Worm (Caenorhabditis elegans) whole organism, L2 larva: Measurements from ENCODE around the gene ZK1067.4.

Experiments
- C34F6.9 ChIP-seq: fragments of 150-350 bp; optimal IDR thresholded peaks from 2 replicates; lab custom pipeline; 2014; ENCODE audit warnings: missing biosample characterization, missing genetic modification characterization
- F13H6.1 ChIP-seq: sonication (generic microtip); optimal IDR thresholded peaks from 2 replicates; lab custom pipeline; 2016; ENCODE audit warnings: missing genetic modification characterization, missing compliant biosample characterization
- R02D3.7 ChIP-seq: fragments of 150-350 bp; optimal IDR thresholded peaks from 2 replicates; lab custom pipeline; 2014; ENCODE audit warnings: missing biosample characterization, missing genetic modification characterization
- Y55F3AM.14 ChIP-seq: fragments of 200-800 bp; sonication (Bioruptor generic); optimal IDR thresholded peaks from 2 replicates; lab custom pipeline; 2018; ENCODE audit warnings: mild to moderate bottlenecking, missing genetic modification characterization, missing compliant biosample characterization
- ZK546.5 ChIP-seq: sonication (generic microtip); optimal IDR thresholded peaks from 2 replicates; lab custom pipeline; 2017; ENCODE audit warnings: missing biosample characterization, missing genetic modification characterization
- alr-1 ChIP-seq: fragments of 150-350 bp; optimal IDR thresholded peaks from 2 replicates; lab custom pipeline; 2014; ENCODE audit warnings: missing biosample characterization, missing genetic modification characterization
- aly-2 ChIP-seq: fragments of 150-350 bp; optimal IDR thresholded peaks from 2 replicates; lab custom pipeline; 2014; ENCODE audit warnings: missing biosample characterization, missing genetic modification characterization
- ama-1 ChIP-seq: fragments of 150-350 bp; optimal IDR thresholded peaks from 2 replicates; lab custom pipeline; 2018; ENCODE audit warnings: inconsistent platforms
- blmp-1 ChIP-seq: sonication (generic microtip); optimal IDR thresholded peaks from 2 replicates; lab custom pipeline; 2017; ENCODE audit warnings: missing genetic modification characterization, mild to moderate bottlenecking, missing compliant biosample characterization, antibody characterized with exemption, moderate library complexity; ENCODE audit not compliant: insufficient read depth
- ceh-16 ChIP-seq: fragments of 150-350 bp; optimal IDR thresholded peaks from 2 replicates; lab custom pipeline; 2014; ENCODE audit warnings: missing biosample characterization, missing genetic modification characterization
- ceh-82 ChIP-seq: fragments of 150-350 bp; optimal IDR thresholded peaks from 2 replicates; lab custom pipeline; 2014; ENCODE audit warnings: missing biosample characterization, missing genetic modification characterization
- crh-2 ChIP-seq: sonication (generic microtip); optimal IDR thresholded peaks from 2 replicates; lab custom pipeline; 2017; ENCODE audit warnings: missing biosample characterization, missing genetic modification characterization
- dmd-4 ChIP-seq: sonication (generic microtip); optimal IDR thresholded peaks from 2 replicates; lab custom pipeline; 2017; ENCODE audit warnings: missing biosample characterization, missing genetic modification characterization
- egl-27 ChIP-seq: sonication (generic microtip); optimal IDR thresholded peaks from 3 replicates; lab custom pipeline; 2017; ENCODE audit warnings: missing biosample characterization, missing genetic modification reagents, missing genetic modification characterization
- elt-1 ChIP-seq: fragments of 150-350 bp; optimal IDR thresholded peaks from 2 replicates; lab custom pipeline; 2014; ENCODE audit warnings: missing biosample characterization, missing genetic modification characterization
- elt-3 ChIP-seq: sonication (generic microtip); optimal IDR thresholded peaks from 2 replicates; lab custom pipeline; 2017; ENCODE audit warnings: missing biosample characterization, missing genetic modification characterization
- fos-1 ChIP-seq: fragments of 150-350 bp; optimal IDR thresholded peaks from 2 replicates; lab custom pipeline; 2014; ENCODE audit warnings: missing biosample characterization, missing genetic modification characterization
- gmeb-1 ChIP-seq: fragments of 150-350 bp; optimal IDR thresholded peaks from 2 replicates; lab custom pipeline; 2014; ENCODE audit warnings: missing biosample characterization, missing genetic modification characterization
- lin-11 ChIP-seq: fragments of 150-350 bp; sonication (generic microtip); optimal IDR thresholded peaks from 2 replicates; lab custom pipeline; 2014; ENCODE audit warnings: missing biosample characterization, missing genetic modification characterization, inconsistent platforms, mixed read lengths
- lin-13 ChIP-seq: fragments of 150-350 bp; optimal IDR thresholded peaks from 2 replicates; lab custom pipeline; 2014; ENCODE audit warnings: missing biosample characterization, missing genetic modification reagents, missing genetic modification characterization
- lin-39 ChIP-seq: fragments of 150-350 bp; optimal IDR thresholded peaks from 2 replicates; lab custom pipeline; 2014; ENCODE audit warnings: missing biosample characterization, missing genetic modification reagents, missing genetic modification characterization
- lsy-2 ChIP-seq, 2 experiments: fragments of 150-350 bp in 1 of 2; sonication (generic microtip) in 1 of 2; optimal IDR thresholded peaks; 2 replicates each; lab custom pipeline; 2014 to 2017; ENCODE audit warnings: missing biosample characterization in 2 of 2, missing genetic modification characterization in 2 of 2
- mab-5 ChIP-seq: fragments of 150-350 bp; optimal IDR thresholded peaks from 2 replicates; lab custom pipeline; 2014; ENCODE audit warnings: missing biosample characterization, missing genetic modification characterization
- mbf-1 ChIP-seq: sonication (generic microtip); optimal IDR thresholded peaks from 2 replicates; lab custom pipeline; 2017; ENCODE audit warnings: missing biosample characterization, missing genetic modification characterization
- mdl-1 ChIP-seq, 2 experiments: fragments of 150-350 bp in 1 of 2; sonication (generic microtip) in 1 of 2; optimal IDR thresholded peaks; 2 replicates each; lab custom pipeline; 2017; ENCODE audit warnings: missing biosample characterization in 2 of 2, missing genetic modification characterization in 2 of 2
- nhr-10 ChIP-seq: sonication (generic microtip); optimal IDR thresholded peaks from 2 replicates; lab custom pipeline; 2017; ENCODE audit warnings: missing biosample characterization, missing genetic modification characterization
- nhr-11 ChIP-seq: fragments of 150-350 bp; optimal IDR thresholded peaks from 2 replicates; lab custom pipeline; 2014; ENCODE audit warnings: missing biosample characterization, missing genetic modification characterization
- nhr-12 ChIP-seq: fragments of 150-350 bp; optimal IDR thresholded peaks from 2 replicates; lab custom pipeline; 2014; ENCODE audit warnings: missing biosample characterization, missing genetic modification characterization
- nhr-129 ChIP-seq: fragments of 150-350 bp; optimal IDR thresholded peaks from 2 replicates; lab custom pipeline; 2014; ENCODE audit warnings: missing biosample characterization, missing genetic modification characterization
- nhr-21 ChIP-seq: fragments of 150-350 bp; optimal IDR thresholded peaks from 2 replicates; lab custom pipeline; 2014; ENCODE audit warnings: missing biosample characterization, missing genetic modification characterization
- nhr-23 ChIP-seq: fragments of 150-350 bp; optimal IDR thresholded peaks from 2 replicates; lab custom pipeline; 2014; ENCODE audit warnings: missing biosample characterization, missing genetic modification reagents, missing genetic modification characterization
- nhr-237 ChIP-seq: fragments of 150-350 bp; optimal IDR thresholded peaks from 2 replicates; lab custom pipeline; 2014; ENCODE audit warnings: missing biosample characterization, missing genetic modification characterization
- nhr-25 ChIP-seq: fragments of 150-350 bp; sonication (generic microtip); optimal IDR thresholded peaks from 3 replicates; lab custom pipeline; 2014; ENCODE audit warnings: missing biosample characterization, missing genetic modification characterization
- nhr-6 ChIP-seq: fragments of 150-350 bp; optimal IDR thresholded peaks from 2 replicates; lab custom pipeline; 2014; ENCODE audit warnings: missing biosample characterization, missing genetic modification characterization
- nhr-77 ChIP-seq: fragments of 150-350 bp; optimal IDR thresholded peaks from 2 replicates; lab custom pipeline; 2014; ENCODE audit warnings: missing biosample characterization, missing genetic modification characterization
- peb-1 ChIP-seq: fragments of 150-350 bp; optimal IDR thresholded peaks from 2 replicates; lab custom pipeline; 2014; ENCODE audit warnings: missing biosample characterization, missing genetic modification characterization
- sem-4 ChIP-seq: fragments of 150-350 bp; optimal IDR thresholded peaks from 2 replicates; lab custom pipeline; 2014; ENCODE audit warnings: missing biosample characterization, missing genetic modification reagents, missing genetic modification characterization
- skn-1 ChIP-seq: sonication (generic microtip); optimal IDR thresholded peaks from 2 replicates; lab custom pipeline; 2017; ENCODE audit warnings: missing biosample characterization, missing genetic modification characterization
- sma-3 ChIP-seq: sonication (generic microtip); optimal IDR thresholded peaks from 2 replicates; lab custom pipeline; 2016; ENCODE audit warnings: missing genetic modification reagents, missing genetic modification characterization, missing compliant biosample characterization
- sma-9 ChIP-seq, 2 experiments: fragments of 150-350 bp in 1 of 2; sonication (generic microtip) in 1 of 2; optimal IDR thresholded peaks; 2 replicates each; lab custom pipeline; 2014 to 2016; ENCODE audit warnings: missing genetic modification characterization in 2 of 2, mild to moderate bottlenecking in 1 of 2, missing biosample characterization in 1 of 2, missing compliant biosample characterization in 1 of 2, missing genetic modification reagents in 1 of 2, moderate library complexity in 1 of 2
- snpc-4 ChIP-seq: fragments of 150-350 bp; optimal IDR thresholded peaks from 2 replicates; lab custom pipeline; 2014; ENCODE audit warnings: missing biosample characterization, missing genetic modification characterization
- unc-39 ChIP-seq: fragments of 150-350 bp; optimal IDR thresholded peaks from 2 replicates; lab custom pipeline; 2014; ENCODE audit warnings: missing biosample characterization, missing genetic modification characterization
- unc-55 ChIP-seq: fragments of 150-350 bp; sonication (generic microtip); optimal IDR thresholded peaks from 3 replicates; lab custom pipeline; 2014; ENCODE audit warnings: missing biosample characterization, missing genetic modification reagents, missing genetic modification characterization
- unc-62 ChIP-seq: fragments of 150-350 bp; optimal IDR thresholded peaks from 2 replicates; lab custom pipeline; 2014; ENCODE audit warnings: missing biosample characterization, missing genetic modification reagents, missing genetic modification characterization
- zag-1 ChIP-seq: fragments of 150-350 bp; optimal IDR thresholded peaks from 2 replicates; lab custom pipeline; 2014; ENCODE audit warnings: missing biosample characterization, missing genetic modification characterization
- ztf-1 ChIP-seq: fragments of 200-800 bp; sonication (Bioruptor generic); conservative IDR thresholded peaks from 2 replicates; pipeline ENCODE4 v1.3.6; 2022; ENCODE audit warnings: missing genetic modification characterization, missing compliant biosample characterization
- ztf-11 ChIP-seq: sonication (generic microtip); optimal IDR thresholded peaks from 2 replicates; lab custom pipeline; 2017; ENCODE audit warnings: missing biosample characterization, missing genetic modification characterization
- ztf-4 ChIP-seq: fragments of 150-350 bp; optimal IDR thresholded peaks from 2 replicates; lab custom pipeline; 2014; ENCODE audit warnings: missing biosample characterization, missing genetic modification characterization

Gene ZK1067.4

ce11 chrII:9177080-9177479 is 33.1 kb upstream of the ZK1067.4 start, which contains the start of the genes sec-5 and pir-1:
Gene sec-5 (minus strand): TSS chrII:9177152.
Gene pir-1 (plus strand): TSS chrII:9177300.
- TF ChIP-seq snpc-4: no peak
- TF ChIP-seq fos-1 (tag; lab: Kevin White, UChicago): peak; percentile 33
- no peak for TF ChIP-seq elt-3
- TF ChIP-seq nhr-25 (tag; lab: Kevin White, UChicago): peak; percentile 35
- no peak for TF ChIP-seq ceh-82 (tag; lab: Kevin White, UChicago)
- no peak for TF ChIP-seq nhr-23 (tag; lab: Kevin White, UChicago)
- TF ChIP-seq mbf-1 (tag; lab: Kevin White, UChicago): no peak
- TF ChIP-seq aly-2: no peak
- no peak for TF ChIP-seq nhr-11 (tag; lab: Kevin White, UChicago)
- TF ChIP-seq lin-13 (GFP tag; lab: Kevin White, UChicago): no peak
- TF ChIP-seq Y55F3AM.14 (GFP tag; lab: Kevin White, UChicago): no peak
- TF ChIP-seq sma-3 (GFP tag; lab: Kevin White, UChicago): no peak
- no peak for TF ChIP-seq egl-27 (tag; lab: Kevin White, UChicago)
- TF ChIP-seq peb-1 (tag; lab: Kevin White, UChicago): no peak
- no peak for TF ChIP-seq blmp-1 (tag; lab: Kevin White, UChicago)
- no peak for TF ChIP-seq lin-39 (tag; lab: Kevin White, UChicago)
- TF ChIP-seq sem-4 (tag; lab: Kevin White, UChicago): no peak
- no peak for TF ChIP-seq skn-1 (tag; lab: Kevin White, UChicago)
- TF ChIP-seq mdl-1 (tag; optimal IDR thresholded peaks at IDR 0.05; lab: Kevin White, UChicago): no peak
- TF ChIP-seq nhr-10 (tag; lab: Kevin White, UChicago): no peak
- TF ChIP-seq mab-5 (tag; lab: Kevin White, UChicago): no peak
- TF ChIP-seq ZK546.5: no peak
- TF ChIP-seq R02D3.7 (tag; lab: Kevin White, UChicago): no peak
- no peak for TF ChIP-seq nhr-129 (tag; lab: Kevin White, UChicago)
- TF ChIP-seq F13H6.1: no peak
- TF ChIP-seq C34F6.9 (tag; lab: Kevin White, UChicago): peak; percentile 53
- peak; percentile 18 to 71 for TF ChIP-seq lsy-2 (tag; optimal IDR thresholded peaks at IDR 0.05; lab: Kevin White, UChicago)
- TF ChIP-seq ceh-16: no peak
- TF ChIP-seq dmd-4 (tag; lab: Kevin White, UChicago): no peak
- no peak for TF ChIP-seq alr-1 (tag; lab: Kevin White, UChicago)
- peak; percentile 72 for TF ChIP-seq unc-55 (GFP tag; lab: Kevin White, UChicago)
- TF ChIP-seq unc-39: no peak
- no peak for TF ChIP-seq ztf-1 (GFP tag; lab: Robert Waterston, UW)
- TF ChIP-seq sma-9 (GFP tag; optimal IDR thresholded peaks at IDR 0.05; lab: Kevin White, UChicago): peak; percentile 5
- no peak for TF ChIP-seq sma-9 (tag; optimal IDR thresholded peaks at IDR 0.05; lab: Kevin White, UChicago)
- TF ChIP-seq lin-11 (tag; lab: Kevin White, UChicago): no peak
- no peak for TF ChIP-seq nhr-12 (tag; lab: Kevin White, UChicago)
- TF ChIP-seq crh-2 (tag; lab: Kevin White, UChicago): no peak
- no peak for TF ChIP-seq nhr-237
- no peak for TF ChIP-seq nhr-6 (tag; lab: Kevin White, UChicago)
- TF ChIP-seq ztf-11 (tag; lab: Kevin White, UChicago): no peak
- TF ChIP-seq ama-1 (lab: Kevin White, UChicago): no peak
- TF ChIP-seq unc-62 (GFP tag; lab: Kevin White, UChicago): no peak
- no peak for TF ChIP-seq elt-1 (tag; lab: Kevin White, UChicago)
- TF ChIP-seq nhr-21: no peak
- TF ChIP-seq gmeb-1 (tag; lab: Kevin White, UChicago): peak; percentile 41
- TF ChIP-seq ztf-4 (tag; lab: Kevin White, UChicago): no peak
- TF ChIP-seq zag-1 (tag; lab: Kevin White, UChicago): no peak
- TF ChIP-seq nhr-77 (tag; lab: Kevin White, UChicago): no peak
